Fruit fly (Drosophila melanogaster): Measurements from ENCODE around the gene Ugt302C1.

The Ugt302C1 gene

dm6 chr3R:11198062-11198472 lies 41.2 kb downstream of the Ugt302C1 start (continued):
- TF ChIP-seq CG18599 (GFP tag; optimal IDR thresholded peaks at IDR 0.05) (peak; percentile 21), nom (GFP tag; optimal IDR thresholded peaks at IDR 0.05) (no peak), MBD-R2 (GFP tag; IDR thresholded peaks at IDR 0.05) (peak; percentile 21; the same call in 1 of the 2 replicates), Dip3 (GFP tag; optimal IDR thresholded peaks at IDR 0.05) (no peak), wek (GFP tag; optimal IDR thresholded peaks at IDR 0.05) (no peak), CG7271 (tag; optimal IDR thresholded peaks at IDR 0.05) (no peak), CG3281 (GFP tag; optimal IDR thresholded peaks at IDR 0.05) (no peak), CG1832 (GFP tag; optimal IDR thresholded peaks at IDR 0.05) (peak; percentile 76), ewg (GFP tag; optimal IDR thresholded peaks at IDR 0.05) (no peak), sob (GFP tag; IDR thresholded peaks at IDR 0.05) (peak; percentile 51; the same call in 1 of the 2 replicates), cas (GFP tag; IDR thresholded peaks at IDR 0.05) (no peak)

- TF ChIP-seq MTF-1 (GFP tag; optimal IDR thresholded peaks at IDR 0.05; ENCODE audit: borderline replicate concordance) (no peak), dpn (GFP tag; optimal IDR thresholded peaks at IDR 0.05) (no peak), sqz (GFP tag; optimal IDR thresholded peaks at IDR 0.05) (no peak), ssp (GFP tag; IDR thresholded peaks at IDR 0.05) (no peak), CG2120 (GFP tag; optimal IDR thresholded peaks at IDR 0.05) (no peak), Fer1 (GFP tag; optimal IDR thresholded peaks at IDR 0.05) (no peak), cwo (GFP tag; optimal IDR thresholded peaks at IDR 0.05) (peak; percentile 86), Stat92E (GFP tag; optimal IDR thresholded peaks at IDR 0.05) (no peak), nmo (GFP tag; optimal IDR thresholded peaks at IDR 0.05) (no peak), nau (GFP tag; optimal IDR thresholded peaks at IDR 0.05) (no peak), gcm2 (GFP tag; optimal IDR thresholded peaks at IDR 0.05) (no peak), dmrt99B (tag; optimal IDR thresholded peaks at IDR 0.05) (no peak), vnd (GFP tag; IDR thresholded peaks at IDR 0.05; ENCODE audit: partially characterized antibody) (0 out of 3 replicates have a peak, but pooled peaks have one; percentile 31), lov (optimal IDR thresholded peaks at IDR 0.05) (no peak), lov (GFP tag; IDR thresholded peaks at IDR 0.05) (no peak), fd64A (GFP tag; optimal IDR thresholded peaks at IDR 0.05) (no peak), gfzf (GFP tag; optimal IDR thresholded peaks at IDR 0.05) (no peak), chif (GFP tag; optimal IDR thresholded peaks at IDR 0.05) (no peak), CG34422 (GFP tag; IDR thresholded peaks at IDR 0.05) (no peak), pfk (GFP tag; optimal IDR thresholded peaks at IDR 0.05) (no peak), sug (tag; optimal IDR thresholded peaks at IDR 0.05) (peak; percentile 97), ken (GFP tag; IDR thresholded peaks at IDR 0.05) (no peak), Deaf1 (tag; optimal IDR thresholded peaks at IDR 0.05) (peak; percentile 23), Gug (GFP tag; IDR thresholded peaks at IDR 0.05) (no peak), CG3838 (GFP tag; optimal IDR thresholded peaks at IDR 0.05) (no peak), hbn (GFP tag; IDR thresholded peaks at IDR 0.05; ENCODE audit: partially characterized antibody) (no peak), ewg (GFP tag; optimal IDR thresholded peaks at IDR 0.05) (no peak), repo (GFP tag; optimal IDR thresholded peaks at IDR 0.05) (no peak), B-H1 (GFP tag; IDR thresholded peaks at IDR 0.05) (no peak), C15 (GFP tag; IDR thresholded peaks at IDR 0.05) (no peak), Awh (GFP tag; IDR thresholded peaks at IDR 0.05) (no peak), Hey (tag; optimal IDR thresholded peaks at IDR 0.05) (peak; percentile 83), CG12659 (GFP tag; optimal IDR thresholded peaks at IDR 0.05) (no peak), CG10321 (GFP tag; IDR thresholded peaks at IDR 0.05) (no peak), her (GFP tag; optimal IDR thresholded peaks at IDR 0.05) (no peak), ac (GFP tag; optimal IDR thresholded peaks at IDR 0.05) (no peak), CG4617 (GFP tag; optimal IDR thresholded peaks at IDR 0.05; ENCODE audit: borderline replicate concordance) (no peak), nerfin-2 (GFP tag; IDR thresholded peaks at IDR 0.05; ENCODE audit: partially characterized antibody) (no peak)
Measured at dm6 chr3R:11199227-11199835, 42.4 kb downstream of the Ugt302C1 start.
